Fruit fly (Drosophila melanogaster): ENCODE data around the gene vn.

The vn gene

dm6 chr3L:5828684-5829083 lies 16.8 kb downstream of the vn start (continued):
- TF ChIP-seq Opbp (GFP tag; IDR thresholded peaks at IDR 0.05; ENCODE audit: partially characterized antibody), result no peak
- TF ChIP-seq sens (GFP tag), result peak; percentile 79
- peak; percentile 70; the same call in 2 of the 3 replicates for TF ChIP-seq CG17361 (GFP tag; IDR thresholded peaks at IDR 0.05)
- peak; percentile 32 for TF ChIP-seq Ssrp (tag; optimal IDR thresholded peaks at IDR 0.05)
- no peak for TF ChIP-seq zfh2 (GFP tag; optimal IDR thresholded peaks at IDR 0.05)
- no peak for TF ChIP-seq Atf3 (GFP tag; optimal IDR thresholded peaks at IDR 0.05)
- no peak for TF ChIP-seq Doc3 (GFP tag; IDR thresholded peaks at IDR 0.05; ENCODE audit: partially characterized antibody)
- peak; percentile 19 for TF ChIP-seq CG1529 (GFP tag; optimal IDR thresholded peaks at IDR 0.05)
- no peak for TF ChIP-seq gcm2 (GFP tag; optimal IDR thresholded peaks at IDR 0.05)
- no peak for TF ChIP-seq sc (optimal IDR thresholded peaks at IDR 0.05)
- no peak for TF ChIP-seq sc (GFP tag; optimal IDR thresholded peaks at IDR 0.05)
- peak; percentile 37 for TF ChIP-seq Blimp-1 (GFP tag; optimal IDR thresholded peaks at IDR 0.05)
- no peak for TF ChIP-seq sisA (GFP tag; IDR thresholded peaks at IDR 0.05)
- TF ChIP-seq Doc2 (GFP tag; IDR thresholded peaks at IDR 0.05), result no peak
- TF ChIP-seq wor (GFP tag; IDR thresholded peaks at IDR 0.05), result no peak
- no peak for TF ChIP-seq CG17829 (tag; optimal IDR thresholded peaks at IDR 0.05)
- no peak for TF ChIP-seq ci (GFP tag; IDR thresholded peaks at IDR 0.05)
- TF ChIP-seq pho (GFP tag; optimal IDR thresholded peaks at IDR 0.05), result no peak
- TF ChIP-seq CG14710 (tag; optimal IDR thresholded peaks at IDR 0.05), result peak; percentile 9
- no peak for TF ChIP-seq Ravus (GFP tag; IDR thresholded peaks at IDR 0.05)
- no peak for TF ChIP-seq H15 (GFP tag; IDR thresholded peaks at IDR 0.05)
- TF ChIP-seq Hr51 (GFP tag; optimal IDR thresholded peaks at IDR 0.05), result peak in 1 of 2 experiments; percentile 57
- TF ChIP-seq CG1647 (GFP tag; optimal IDR thresholded peaks at IDR 0.05), result no peak
- no peak for TF ChIP-seq CG14441 (GFP tag; IDR thresholded peaks at IDR 0.05)
- no peak for TF ChIP-seq tll (GFP tag; optimal IDR thresholded peaks at IDR 0.05)
- TF ChIP-seq CG4707 (GFP tag; optimal IDR thresholded peaks at IDR 0.05), result no peak
- no peak for TF ChIP-seq CG6689 (GFP tag; IDR thresholded peaks at IDR 0.05)
- no peak for TF ChIP-seq caup (GFP tag; optimal IDR thresholded peaks at IDR 0.05; ENCODE audit: severe bottlenecking)
- TF ChIP-seq CG6175 (GFP tag; IDR thresholded peaks at IDR 0.05), result no peak
- peak; percentile 39 for TF ChIP-seq CG10979 (tag; optimal IDR thresholded peaks at IDR 0.05)
- no peak for TF ChIP-seq CG11696 (GFP tag; IDR thresholded peaks at IDR 0.05)
- TF ChIP-seq HHEX (GFP tag; optimal IDR thresholded peaks at IDR 0.05), result no peak
- no peak for TF ChIP-seq tna (GFP tag; IDR thresholded peaks at IDR 0.05; ENCODE audit: partially characterized antibody)
- TF ChIP-seq Kr (GFP tag; optimal IDR thresholded peaks at IDR 0.05), result no peak
- peak; percentile 49; the same call in 1 of the 2 replicates for TF ChIP-seq CG31441 (GFP tag; IDR thresholded peaks at IDR 0.05)
- no peak for TF ChIP-seq CG12155 (GFP tag; optimal IDR thresholded peaks at IDR 0.05)
- no peak for TF ChIP-seq CG33557 (GFP tag; optimal IDR thresholded peaks at IDR 0.05)
- TF ChIP-seq pum (GFP tag; optimal IDR thresholded peaks at IDR 0.05), result no peak
- peak; percentile 10 for TF ChIP-seq CG6254 (GFP tag; optimal IDR thresholded peaks at IDR 0.05)
- TF ChIP-seq Hmr (GFP tag; optimal IDR thresholded peaks at IDR 0.05), result peak; percentile 26
- no peak for TF ChIP-seq cas (GFP tag; IDR thresholded peaks at IDR 0.05)
- TF ChIP-seq MBD-R2 (GFP tag; IDR thresholded peaks at IDR 0.05), result no peak
- TF ChIP-seq Abd-B (GFP tag; optimal IDR thresholded peaks at IDR 0.05), result peak; percentile 16
- peak; percentile 21; the same call in 1 of the 2 replicates for TF ChIP-seq E2f2 (GFP tag; IDR thresholded peaks at IDR 0.05)
- no peak for TF ChIP-seq ap (GFP tag; IDR thresholded peaks at IDR 0.05)
- no peak for TF ChIP-seq CG4328 (GFP tag; optimal IDR thresholded peaks at IDR 0.05)
- TF ChIP-seq ken (GFP tag; IDR thresholded peaks at IDR 0.05), result no peak
- peak; percentile 25 for TF ChIP-seq unpg (GFP tag; optimal IDR thresholded peaks at IDR 0.05)
- TF ChIP-seq CG13624 (GFP tag; optimal IDR thresholded peaks at IDR 0.05), result no peak
- 0 out of 3 replicates have a peak, but pooled peaks have one; percentile 11 for TF ChIP-seq CG11695 (GFP tag; IDR thresholded peaks at IDR 0.05)
- no peak; the same call in 1 of the 2 replicates for TF ChIP-seq esg (GFP tag; conservative IDR thresholded peaks at IDR 0.05)

All from whole organism, embryonic.